Worm (Caenorhabditis elegans) whole organism, mixed stage, embryonic: ENCODE results near the gene B0563.10.

Experiments
- snpc-4 ChIP-seq: fragments of 150-350 bp; optimal IDR thresholded peaks from 2 replicates; lab custom pipeline; 2014; ENCODE audit warnings: missing biosample characterization, missing genetic modification characterization
- unc-39 ChIP-seq: fragments of 150-350 bp; optimal IDR thresholded peaks from 2 replicates; lab custom pipeline; 2014; ENCODE audit warnings: missing biosample characterization, missing genetic modification characterization

DNA sequence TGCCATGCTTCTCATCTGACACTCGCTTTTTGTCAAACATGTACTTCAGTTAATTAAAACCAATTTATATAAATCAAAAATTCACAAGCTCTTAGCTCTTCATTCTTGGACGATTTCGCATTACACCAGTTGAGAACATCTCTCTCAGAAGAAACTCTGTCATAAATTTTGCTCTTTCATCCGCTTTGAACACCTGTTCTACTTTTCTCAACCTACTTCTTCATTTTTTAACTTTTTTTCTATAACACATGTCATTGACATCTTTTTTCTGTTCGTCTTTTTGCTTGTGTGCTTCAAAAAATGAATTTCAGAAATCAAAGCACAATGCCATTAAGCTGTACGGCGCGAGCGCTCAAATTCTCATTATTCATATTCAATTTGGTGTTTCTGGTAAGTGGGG is 4.2 kb downstream of the B0563.10 start, which contains the start of gene tsp-11:
- no peak for TF ChIP-seq unc-39 (tag; lab: Kevin White, UChicago)
- no peak for TF ChIP-seq snpc-4 (tag; lab: Kevin White, UChicago)
